Worm (Caenorhabditis elegans): Measurements from ENCODE around the gene C28G1.10.

DNA sequence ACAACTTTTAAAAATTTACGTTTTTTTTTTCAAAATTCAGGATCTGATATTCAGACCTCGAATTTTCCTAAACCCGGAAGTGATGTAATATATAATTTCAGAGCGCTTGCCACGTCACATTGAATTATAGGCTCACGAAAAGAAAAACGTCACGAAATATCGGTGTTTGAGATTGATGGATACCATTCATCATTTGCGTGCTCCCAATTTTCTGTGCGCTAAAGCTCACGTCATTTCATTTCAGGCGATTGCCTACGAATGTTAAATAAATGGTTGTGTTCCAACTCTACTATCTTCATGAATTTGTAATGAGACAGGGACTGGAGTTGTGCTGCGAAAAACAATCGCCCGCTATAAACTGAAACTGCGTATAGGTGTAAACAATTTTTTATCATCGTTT lies 38.2 kb upstream of the C28G1.10 start:
- TF ChIP-seq dao-5 (tag; optimal IDR thresholded peaks at IDR 0.05) (no peak), him-1 (tag; optimal IDR thresholded peaks at IDR 0.05) (no peak)
